Worm (Caenorhabditis elegans) whole organism, L1 larva: ENCODE data around the gene athp-1.

Experiments used
- C04F5.9 ChIP-seq: sonication (generic microtip); optimal IDR thresholded peaks from 2 replicates; lab custom pipeline; 2016; ENCODE audit warnings: missing genetic modification characterization, missing compliant biosample characterization
- C16A3.4 ChIP-seq: fragments of 150-350 bp; optimal IDR thresholded peaks from 2 replicates; lab custom pipeline; 2014; ENCODE audit warnings: missing biosample characterization, missing genetic modification characterization
- aha-1 ChIP-seq: fragments of 150-350 bp; optimal IDR thresholded peaks from 2 replicates; lab custom pipeline; 2014; ENCODE audit warnings: missing biosample characterization, missing genetic modification characterization
- alr-1 ChIP-seq: fragments of 200-800 bp; sonication (Bioruptor generic); optimal IDR thresholded peaks from 2 replicates; lab custom pipeline; 2018; ENCODE audit warnings: borderline replicate concordance, mild to moderate bottlenecking, missing genetic modification characterization, missing compliant biosample characterization
- blmp-1 ChIP-seq: fragments of 150-350 bp; optimal IDR thresholded peaks from 2 replicates; lab custom pipeline; 2014; ENCODE audit warnings: missing biosample characterization, missing genetic modification characterization
- ceh-63 ChIP-seq: fragments of 200-800 bp; sonication (Bioruptor generic); optimal IDR thresholded peaks from 2 replicates; lab custom pipeline; 2018; ENCODE audit warnings: mild to moderate bottlenecking, missing genetic modification characterization, missing compliant biosample characterization
- ceh-8 ChIP-seq: fragments of 200-800 bp; sonication (Bioruptor generic); optimal IDR thresholded peaks from 2 replicates; lab custom pipeline; 2018; ENCODE audit warnings: mild to moderate bottlenecking, missing genetic modification characterization, moderate library complexity, missing compliant biosample characterization
- ceh-82 ChIP-seq, 3 experiments: fragments of 150-350 bp in 1 of 3; sonication (generic microtip) in 2 of 3; optimal IDR thresholded peaks; 2 replicates each; lab custom pipeline; 2014 to 2017; ENCODE audit warnings: missing biosample characterization in 3 of 3, missing genetic modification characterization in 3 of 3
- ceh-88 ChIP-seq: fragments of 200-800 bp; sonication (Bioruptor generic); IDR thresholded peaks from 2 replicates; pipeline ENCODE4 v1.3.6; 2022; ENCODE audit warnings: missing genetic modification characterization, missing compliant biosample characterization
- ces-1 ChIP-seq: fragments of 150-350 bp; optimal IDR thresholded peaks from 2 replicates; lab custom pipeline; 2014; ENCODE audit warnings: missing biosample characterization, missing genetic modification reagents, missing genetic modification characterization
- dsc-1 ChIP-seq: sonication (generic microtip); optimal IDR thresholded peaks from 2 replicates; lab custom pipeline; 2016; ENCODE audit warnings: mild to moderate bottlenecking, missing genetic modification characterization, missing compliant biosample characterization
- efl-1 ChIP-seq, 4 experiments: fragments of 150-350 bp; optimal IDR thresholded peaks in 3 of 4; peaks in 1 of 4; 1 replicate in 1 of 4; 2 replicates in 3 of 4; lab custom pipeline; 2014; ENCODE audit warnings: missing biosample characterization in 2 of 4, missing genetic modification characterization in 2 of 4, missing genetic modification reagents in 2 of 4
- efl-3 ChIP-seq: fragments of 200-800 bp; sonication (Bioruptor generic); optimal IDR thresholded peaks from 2 replicates; lab custom pipeline; 2018; ENCODE audit warnings: mild to moderate bottlenecking, missing genetic modification characterization, missing compliant biosample characterization
- egl-13 ChIP-seq: sonication (generic microtip); optimal IDR thresholded peaks from 2 replicates; lab custom pipeline; 2016; ENCODE audit warnings: missing genotype, missing genetic modification reagents, missing genetic modification characterization, missing compliant biosample characterization
- elt-2 ChIP-seq: sonication (generic microtip); optimal IDR thresholded peaks from 2 replicates; lab custom pipeline; 2016; ENCODE audit warnings: missing genetic modification characterization, mild to moderate bottlenecking, inconsistent platforms, missing compliant biosample characterization, missing genetic modification reagents
- elt-3 ChIP-seq, 6 experiments: fragments of 150-350 bp in 1 of 6; sonication (generic microtip); optimal IDR thresholded peaks; 2 replicates each; lab custom pipeline; 2017 to 2018; ENCODE audit warnings: missing biosample characterization in 6 of 6, missing genetic modification characterization in 6 of 6, inconsistent platforms in 1 of 6
- ets-5 ChIP-seq: fragments of 200-800 bp; sonication (Bioruptor generic); IDR thresholded peaks from 2 replicates; pipeline ENCODE4 v1.3.6; 2022; ENCODE audit warnings: missing genetic modification characterization, missing compliant biosample characterization
- fkh-10 ChIP-seq: sonication (generic microtip); optimal IDR thresholded peaks from 2 replicates; lab custom pipeline; 2017; ENCODE audit warnings: missing biosample characterization, missing genetic modification reagents, missing genetic modification characterization
- fkh-4 ChIP-seq: sonication (generic microtip); optimal IDR thresholded peaks from 2 replicates; lab custom pipeline; 2016; ENCODE audit warnings: missing compliant biosample characterization, missing genetic modification characterization, borderline replicate concordance
- grh-1 ChIP-seq: fragments of 200-800 bp; sonication (Bioruptor generic); IDR thresholded peaks from 2 replicates; pipeline ENCODE4 v1.3.6; 2022; ENCODE audit warnings: missing genetic modification reagents, missing genetic modification characterization, missing compliant biosample characterization
- hpl-2 ChIP-seq: fragments of 150-350 bp; optimal IDR thresholded peaks from 2 replicates; lab custom pipeline; 2014; ENCODE audit warnings: missing biosample characterization, missing genetic modification reagents, missing genetic modification characterization
- jun-1 ChIP-seq: fragments of 150-350 bp; optimal IDR thresholded peaks from 2 replicates; lab custom pipeline; 2014; ENCODE audit warnings: missing biosample characterization, missing genetic modification reagents, missing genetic modification characterization
- lin-13 ChIP-seq: fragments of 150-350 bp; optimal IDR thresholded peaks from 2 replicates; lab custom pipeline; 2014; ENCODE audit warnings: missing biosample characterization, missing genetic modification reagents, missing genetic modification characterization
- lin-14 ChIP-seq: fragments of 200-800 bp; sonication (Bioruptor generic); optimal IDR thresholded peaks from 2 replicates; lab custom pipeline; 2018; ENCODE audit warnings: mild to moderate bottlenecking, missing genetic modification characterization, moderate library complexity, missing compliant biosample characterization
- lin-15B ChIP-seq: fragments of 150-350 bp; sonication (generic microtip); optimal IDR thresholded peaks from 3 replicates; lab custom pipeline; 2014; ENCODE audit warnings: missing biosample characterization, missing genetic modification characterization
- lsy-2 ChIP-seq, 2 experiments: fragments of 150-350 bp; optimal IDR thresholded peaks; 2 replicates each; lab custom pipeline; 2014; ENCODE audit warnings: missing biosample characterization in 2 of 2, missing genetic modification characterization in 2 of 2
- mab-9 ChIP-seq: fragments of 200-800 bp; sonication (Bioruptor generic); IDR thresholded peaks from 2 replicates; pipeline ENCODE4 v1.3.6; 2022; ENCODE audit warnings: missing genetic modification reagents, missing genetic modification characterization, missing compliant biosample characterization
- mef-2 ChIP-seq: fragments of 150-350 bp; optimal IDR thresholded peaks from 2 replicates; lab custom pipeline; 2014; ENCODE audit warnings: missing biosample characterization, missing genetic modification characterization
- mep-1 ChIP-seq: fragments of 150-350 bp; optimal IDR thresholded peaks from 2 replicates; lab custom pipeline; 2014; ENCODE audit warnings: missing biosample characterization, missing genetic modification characterization
- nhr-12 ChIP-seq: sonication (generic microtip); optimal IDR thresholded peaks from 2 replicates; lab custom pipeline; 2017; ENCODE audit warnings: missing biosample characterization, missing genetic modification characterization
- nhr-20 ChIP-seq: sonication (generic microtip); optimal IDR thresholded peaks from 2 replicates; lab custom pipeline; 2016; ENCODE audit warnings: mild to moderate bottlenecking, missing genetic modification characterization, missing compliant biosample characterization
- nhr-28 ChIP-seq: fragments of 150-350 bp; optimal IDR thresholded peaks from 2 replicates; lab custom pipeline; 2014; ENCODE audit warnings: missing biosample characterization, missing genetic modification characterization
- nhr-47 ChIP-seq: sonication (generic microtip); optimal IDR thresholded peaks from 2 replicates; lab custom pipeline; 2016; ENCODE audit warnings: mild to moderate bottlenecking, missing genetic modification characterization, moderate library complexity, missing compliant biosample characterization
- nhr-76 ChIP-seq: sonication (generic microtip); optimal IDR thresholded peaks from 2 replicates; lab custom pipeline; 2017; ENCODE audit warnings: missing biosample characterization, missing genetic modification characterization
- nhr-84 ChIP-seq: sonication (generic microtip); optimal IDR thresholded peaks from 2 replicates; lab custom pipeline; 2017; ENCODE audit warnings: missing biosample characterization, missing genetic modification characterization
- nhr-85 ChIP-seq: sonication (generic microtip); peaks from one replicate; lab custom pipeline; 2016; ENCODE audit warnings: missing genetic modification characterization, inconsistent platforms, missing compliant biosample characterization
- nhr-90 ChIP-seq: sonication (generic microtip); optimal IDR thresholded peaks from 2 replicates; lab custom pipeline; 2016; ENCODE audit warnings: mild to moderate bottlenecking, missing genetic modification characterization, missing compliant biosample characterization; ENCODE audit not compliant: poor library complexity
- pag-3 ChIP-seq: sonication (generic microtip); optimal IDR thresholded peaks from 2 replicates; lab custom pipeline; 2017; ENCODE audit warnings: missing genetic modification characterization, mild to moderate bottlenecking, missing compliant biosample characterization, antibody characterized with exemption, borderline replicate concordance; ENCODE audit not compliant: insufficient read depth
- pax-3 ChIP-seq: fragments of 200-800 bp; sonication (Bioruptor generic); optimal IDR thresholded peaks from 2 replicates; lab custom pipeline; 2018; ENCODE audit warnings: mild to moderate bottlenecking, missing genetic modification characterization, moderate library complexity, missing compliant biosample characterization
- rnt-1 ChIP-seq: sonication (generic microtip); optimal IDR thresholded peaks from 2 replicates; lab custom pipeline; 2016; ENCODE audit warnings: mild to moderate bottlenecking, missing genetic modification characterization, moderate library complexity, missing compliant biosample characterization
- skn-1 ChIP-seq: fragments of 150-350 bp; optimal IDR thresholded peaks from 2 replicates; lab custom pipeline; 2014; ENCODE audit warnings: missing biosample characterization, missing genetic modification characterization
- snpc-4 ChIP-seq: fragments of 150-350 bp; optimal IDR thresholded peaks from 2 replicates; lab custom pipeline; 2014; ENCODE audit warnings: missing biosample characterization, missing genetic modification characterization
- snu-23 ChIP-seq: sonication (generic microtip); optimal IDR thresholded peaks from 2 replicates; lab custom pipeline; 2016; ENCODE audit warnings: missing genetic modification characterization, missing compliant biosample characterization
- sox-4 ChIP-seq: sonication (generic microtip); optimal IDR thresholded peaks from 2 replicates; lab custom pipeline; 2016; ENCODE audit warnings: missing genetic modification characterization, missing compliant biosample characterization
- sup-37 ChIP-seq: fragments of 200-800 bp; sonication (Bioruptor generic); optimal IDR thresholded peaks from 2 replicates; lab custom pipeline; 2018; ENCODE audit warnings: mild to moderate bottlenecking, missing genetic modification characterization, missing compliant biosample characterization
- swsn-7 ChIP-seq: sonication (generic microtip); optimal IDR thresholded peaks from 2 replicates; lab custom pipeline; 2016; ENCODE audit warnings: missing genetic modification characterization, missing compliant biosample characterization
- tbx-2 ChIP-seq: sonication (generic microtip); optimal IDR thresholded peaks from 2 replicates; lab custom pipeline; 2016; ENCODE audit warnings: missing genetic modification characterization, missing compliant biosample characterization
- tlp-1 ChIP-seq: fragments of 150-350 bp; optimal IDR thresholded peaks from 2 replicates; lab custom pipeline; 2014; ENCODE audit warnings: missing biosample characterization, missing genetic modification characterization
- unc-30 ChIP-seq: sonication (generic microtip); optimal IDR thresholded peaks from 2 replicates; lab custom pipeline; 2017; ENCODE audit warnings: missing biosample characterization, missing genetic modification characterization
- vab-15 ChIP-seq: sonication (generic microtip); optimal IDR thresholded peaks from 2 replicates; lab custom pipeline; 2017; ENCODE audit warnings: missing genotype, mild to moderate bottlenecking, missing genetic modification characterization, missing compliant biosample characterization

Gene athp-1

DNA sequence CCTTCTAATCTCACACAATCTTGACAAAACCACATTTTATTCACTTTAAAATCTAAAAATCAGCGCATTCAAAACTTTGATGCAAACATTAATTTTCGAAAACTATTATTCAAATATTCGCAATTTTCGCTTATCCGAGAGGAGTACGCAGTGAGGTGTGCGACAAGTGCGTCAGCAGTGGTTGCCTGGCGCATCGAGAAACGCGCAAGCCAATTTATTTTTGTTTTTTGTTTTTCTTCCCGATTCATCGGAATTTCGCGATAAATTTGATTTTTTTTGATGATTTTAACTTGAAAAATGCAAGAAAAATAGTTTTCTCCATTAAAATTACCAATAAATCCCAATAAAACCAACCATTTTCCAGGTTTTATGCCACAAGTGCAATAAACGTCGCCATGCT lies 32.7 kb upstream of the athp-1 start, which contains the start of the genes fbxb-85 and hex-3 (continued):
- TF ChIP-seq grh-1 (GFP tag; lab: Robert Waterston, UW) (peak; percentile 94), snu-23 (GFP tag; lab: Kevin White, UChicago) (peak; percentile 99), mep-1 (tag; lab: Kevin White, UChicago) (peak; percentile 98), jun-1 (tag; lab: Kevin White, UChicago) (peak; percentile 94), skn-1 (tag; lab: Kevin White, UChicago) (peak; percentile 84), nhr-12 (tag; lab: Kevin White, UChicago) (no peak), fkh-10 (GFP tag; lab: Kevin White, UChicago) (peak; percentile 93), ceh-63 (GFP tag; lab: Kevin White, UChicago) (no peak), pax-3 (tag; lab: Kevin White, UChicago) (peak; percentile 89), ceh-88 (GFP tag; lab: Robert Waterston, UW) (peak; percentile 89), efl-3 (peak; percentile 80), rnt-1 (tag; lab: Kevin White, UChicago) (peak; percentile 97), dsc-1 (tag; lab: Kevin White, UChicago) (peak; percentile 98), mef-2 (peak; percentile 63), nhr-76 (tag; lab: Kevin White, UChicago) (peak; percentile 43), fkh-4 (peak; percentile 75), ces-1 (GFP tag; lab: Kevin White, UChicago) (no peak), snpc-4 (peak; percentile 85), aha-1 (peak; percentile 76), C04F5.9 (tag; lab: Kevin White, UChicago) (peak; percentile 86), lin-14 (GFP tag; lab: Kevin White, UChicago) (peak; percentile 94), lin-13 (GFP tag; lab: Kevin White, UChicago) (peak; percentile 93), nhr-84 (no peak), alr-1 (tag; lab: Kevin White, UChicago) (no peak), swsn-7 (tag; lab: Kevin White, UChicago) (peak; percentile 97), sox-4 (peak; percentile 93), C16A3.4 (tag; lab: Kevin White, UChicago) (peak; percentile 94), tlp-1 (tag; lab: Kevin White, UChicago) (no peak), unc-30 (tag; lab: Kevin White, UChicago) (peak; percentile 79), mab-9 (GFP tag; lab: Robert Waterston, UW) (peak; percentile 91), lsy-2 (tag; optimal IDR thresholded peaks at IDR 0.05; lab: Kevin White, UChicago) (peak; percentile 95), nhr-90 (tag; lab: Kevin White, UChicago) (peak; percentile 97), sup-37 (peak; percentile 91)

DNA sequence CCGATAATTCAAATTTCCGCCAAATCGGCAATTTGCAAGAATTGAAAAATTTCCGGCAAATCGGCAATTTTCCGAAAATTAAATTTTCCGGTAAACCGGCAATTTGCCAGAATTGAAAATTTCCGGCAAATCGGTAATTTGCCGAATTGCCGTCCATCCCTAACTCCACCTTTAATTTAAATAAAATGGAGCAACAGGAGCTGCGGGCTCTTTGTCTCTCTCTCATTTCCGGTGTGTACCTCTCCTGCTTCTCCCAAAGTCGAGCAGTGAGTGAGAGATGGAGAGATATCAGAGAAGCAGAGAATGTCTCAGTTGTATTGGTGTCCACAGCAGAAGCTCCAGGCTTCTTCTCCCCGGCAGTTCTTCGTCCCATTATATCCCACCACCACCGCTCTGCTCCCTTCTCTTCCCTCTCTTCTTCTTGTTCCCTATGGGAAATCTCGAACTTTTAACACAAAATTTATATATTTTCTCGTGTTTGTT lies 26.1 kb upstream of the athp-1 start, which contains the start of gene Y39A1C.1:
Y39A1C.1 (plus strand) TSS at position 51 of the 483 bp plus-strand sequence.
- TF ChIP-seq mep-1 (tag; lab: Kevin White, UChicago) (no peak), egl-13 (tag; lab: Kevin White, UChicago) (no peak), lsy-2 (tag; optimal IDR thresholded peaks at IDR 0.05; lab: Kevin White, UChicago) (peak in 1 of 2 experiments; percentile 3), hpl-2 (GFP tag; lab: Kevin White, UChicago) (no peak), fkh-10 (GFP tag; lab: Kevin White, UChicago) (no peak), elt-2 (tag; lab: Kevin White, UChicago) (no peak), tbx-2 (tag; lab: Kevin White, UChicago) (peak; percentile 26), tlp-1 (tag; lab: Kevin White, UChicago) (no peak), C04F5.9 (tag; lab: Kevin White, UChicago) (no peak), swsn-7 (tag; lab: Kevin White, UChicago) (no peak), ceh-8 (GFP tag; lab: Kevin White, UChicago) (no peak), nhr-47 (tag; lab: Kevin White, UChicago) (peak; percentile 14), ets-5 (no peak), nhr-20 (no peak), rnt-1 (tag; lab: Kevin White, UChicago) (peak; percentile 56), sox-4 (no peak), lin-15B (tag; lab: Kevin White, UChicago) (no peak), blmp-1 (no peak), pag-3 (tag; lab: Kevin White, UChicago) (no peak), fkh-4 (no peak), alr-1 (tag; lab: Kevin White, UChicago) (no peak), elt-3 (tag; optimal IDR thresholded peaks at IDR 0.05; lab: Kevin White, UChicago) (no peak), pax-3 (tag; lab: Kevin White, UChicago) (no peak), vab-15 (tag; lab: Kevin White, UChicago) (no peak), nhr-28 (tag; lab: Kevin White, UChicago) (no peak), efl-1 (optimal IDR thresholded peaks at IDR 0.05; lab: Kevin White, UChicago) (peak; percentile 14 to 18), efl-1 (GFP tag; optimal IDR thresholded peaks at IDR 0.05 in 1 of 2; lab: Kevin White, UChicago) (peak in 1 of 2 experiments; percentile 22), ceh-82 (tag; optimal IDR thresholded peaks at IDR 0.05; lab: Kevin White, UChicago) (peak in 2 of 3 experiments; percentile 9 to 29), nhr-85 (tag; lab: Kevin White, UChicago) (no peak)
